Worm (Caenorhabditis elegans) whole organism, early embryonic: ENCODE measurements around the gene K03B4.9.

ENCODE experiments used
- F13C5.2 ChIP-seq: sonication (generic microtip); optimal IDR thresholded peaks from 2 replicates; lab custom pipeline; 2017; ENCODE audit warnings: mild to moderate bottlenecking, missing genetic modification characterization, inconsistent platforms, missing compliant biosample characterization
- ama-1 ChIP-seq: fragments of 150-350 bp; optimal IDR thresholded peaks from 2 replicates; lab custom pipeline; 2014
- ceh-36 ChIP-seq: sonication (generic microtip); optimal IDR thresholded peaks from 2 replicates; lab custom pipeline; 2016; ENCODE audit warnings: missing genetic modification characterization, inconsistent platforms, missing compliant biosample characterization
- ets-7 ChIP-seq: sonication (generic microtip); optimal IDR thresholded peaks from 2 replicates; lab custom pipeline; 2016; ENCODE audit warnings: missing genotype, missing genetic modification characterization, missing compliant biosample characterization
- flt-1 ChIP-seq: fragments of 200-800 bp; sonication (Bioruptor generic); IDR thresholded peaks from 2 replicates; pipeline ENCODE4 v1.3.6; 2022; ENCODE audit warnings: missing genetic modification characterization, missing compliant biosample characterization
- hnd-1 ChIP-seq: sonication (generic microtip); optimal IDR thresholded peaks from 2 replicates; lab custom pipeline; 2016; ENCODE audit warnings: missing genetic modification characterization, missing compliant biosample characterization
- pes-1 ChIP-seq: fragments of 200-800 bp; sonication (Bioruptor generic); IDR thresholded peaks from 2 replicates; pipeline ENCODE4 v1.3.6; 2022; ENCODE audit warnings: missing genetic modification reagents, missing genetic modification characterization, missing compliant biosample characterization
- sea-1 ChIP-seq: fragments of 200-800 bp; sonication (Bioruptor generic); conservative IDR thresholded peaks from 2 replicates; pipeline ENCODE4 v1.3.6; 2022; ENCODE audit warnings: missing genetic modification characterization, missing compliant biosample characterization
- tra-4 ChIP-seq: sonication (generic microtip); optimal IDR thresholded peaks from 2 replicates; lab custom pipeline; 2017; ENCODE audit warnings: missing genetic modification characterization, missing compliant biosample characterization

- TF ChIP-seq ama-1 (lab: Kevin White, UChicago) (no peak), tra-4 (tag; lab: Kevin White, UChicago) (no peak), flt-1 (GFP tag; lab: Robert Waterston, UW) (no peak), F13C5.2 (tag; lab: Kevin White, UChicago) (no peak), ceh-36 (no peak), sea-1 (no peak), hnd-1 (tag; lab: Kevin White, UChicago) (no peak), pes-1 (GFP tag; lab: Robert Waterston, UW) (no peak), ets-7 (tag; lab: Kevin White, UChicago) (no peak)
Measured at ce11 chrV:4667062-4667461, 5.3 kb downstream of the K03B4.9 start.
